Worm (Caenorhabditis elegans) whole organism, L1 larva: ENCODE measurements around the gene pqn-51.

Experiments
- C16A3.4 ChIP-seq: fragments of 150-350 bp; optimal IDR thresholded peaks from 2 replicates; lab custom pipeline; 2014; ENCODE audit warnings: missing biosample characterization, missing genetic modification characterization
- C34B4.2 ChIP-seq: sonication (generic microtip); optimal IDR thresholded peaks from 2 replicates; lab custom pipeline; 2017; ENCODE audit warnings: mild to moderate bottlenecking, missing genetic modification characterization, missing compliant biosample characterization
- Y116A8C.19 ChIP-seq: sonication (generic microtip); optimal IDR thresholded peaks from 2 replicates; lab custom pipeline; 2016; ENCODE audit warnings: missing compliant biosample characterization, missing genetic modification characterization, borderline replicate concordance
- aha-1 ChIP-seq: fragments of 150-350 bp; optimal IDR thresholded peaks from 2 replicates; lab custom pipeline; 2014; ENCODE audit warnings: missing biosample characterization, missing genetic modification characterization
- blmp-1 ChIP-seq: fragments of 150-350 bp; optimal IDR thresholded peaks from 2 replicates; lab custom pipeline; 2014; ENCODE audit warnings: missing biosample characterization, missing genetic modification characterization
- ceh-63 ChIP-seq: fragments of 200-800 bp; sonication (Bioruptor generic); optimal IDR thresholded peaks from 2 replicates; lab custom pipeline; 2018; ENCODE audit warnings: mild to moderate bottlenecking, missing genetic modification characterization, missing compliant biosample characterization
- ceh-8 ChIP-seq: fragments of 200-800 bp; sonication (Bioruptor generic); optimal IDR thresholded peaks from 2 replicates; lab custom pipeline; 2018; ENCODE audit warnings: mild to moderate bottlenecking, missing genetic modification characterization, moderate library complexity, missing compliant biosample characterization
- ceh-82 ChIP-seq, 3 experiments: fragments of 150-350 bp in 1 of 3; sonication (generic microtip) in 2 of 3; optimal IDR thresholded peaks; 2 replicates each; lab custom pipeline; 2014 to 2017; ENCODE audit warnings: missing biosample characterization in 3 of 3, missing genetic modification characterization in 3 of 3
- ces-1 ChIP-seq: fragments of 150-350 bp; optimal IDR thresholded peaks from 2 replicates; lab custom pipeline; 2014; ENCODE audit warnings: missing biosample characterization, missing genetic modification reagents, missing genetic modification characterization
- dpl-1 ChIP-seq, 3 experiments: fragments of 150-350 bp in 2 of 3; sonication (generic microtip) in 1 of 3; optimal IDR thresholded peaks; 2 replicates each; lab custom pipeline; 2014 to 2017; ENCODE audit warnings: missing biosample characterization in 3 of 3, missing genetic modification characterization in 3 of 3, missing genetic modification reagents in 3 of 3
- dsc-1 ChIP-seq: sonication (generic microtip); optimal IDR thresholded peaks from 2 replicates; lab custom pipeline; 2016; ENCODE audit warnings: mild to moderate bottlenecking, missing genetic modification characterization, missing compliant biosample characterization
- efl-1 ChIP-seq, 4 experiments: fragments of 150-350 bp; optimal IDR thresholded peaks in 3 of 4; peaks in 1 of 4; 1 replicate in 1 of 4; 2 replicates in 3 of 4; lab custom pipeline; 2014; ENCODE audit warnings: missing biosample characterization in 2 of 4, missing genetic modification characterization in 2 of 4, missing genetic modification reagents in 2 of 4
- efl-3 ChIP-seq: fragments of 200-800 bp; sonication (Bioruptor generic); optimal IDR thresholded peaks from 2 replicates; lab custom pipeline; 2018; ENCODE audit warnings: mild to moderate bottlenecking, missing genetic modification characterization, missing compliant biosample characterization
- egl-13 ChIP-seq: sonication (generic microtip); optimal IDR thresholded peaks from 2 replicates; lab custom pipeline; 2016; ENCODE audit warnings: missing genotype, missing genetic modification reagents, missing genetic modification characterization, missing compliant biosample characterization
- egl-27 ChIP-seq, 2 experiments: fragments of 150-350 bp in 1 of 2; sonication (generic microtip); optimal IDR thresholded peaks; 3 replicates each; lab custom pipeline; 2017 to 2018; ENCODE audit warnings: missing biosample characterization in 2 of 2, missing genetic modification characterization in 2 of 2, missing genetic modification reagents in 2 of 2
- elt-2 ChIP-seq: sonication (generic microtip); optimal IDR thresholded peaks from 2 replicates; lab custom pipeline; 2016; ENCODE audit warnings: missing genetic modification characterization, mild to moderate bottlenecking, inconsistent platforms, missing compliant biosample characterization, missing genetic modification reagents
- elt-3 ChIP-seq, 6 experiments: fragments of 150-350 bp in 1 of 6; sonication (generic microtip); optimal IDR thresholded peaks; 2 replicates each; lab custom pipeline; 2017 to 2018; ENCODE audit warnings: missing biosample characterization in 6 of 6, missing genetic modification characterization in 6 of 6, inconsistent platforms in 1 of 6
- ets-5 ChIP-seq: fragments of 200-800 bp; sonication (Bioruptor generic); IDR thresholded peaks from 2 replicates; pipeline ENCODE4 v1.3.6; 2022; ENCODE audit warnings: missing genetic modification characterization, missing compliant biosample characterization
- fkh-10 ChIP-seq: sonication (generic microtip); optimal IDR thresholded peaks from 2 replicates; lab custom pipeline; 2017; ENCODE audit warnings: missing biosample characterization, missing genetic modification reagents, missing genetic modification characterization
- fkh-8 ChIP-seq: sonication (generic microtip); optimal IDR thresholded peaks from 2 replicates; lab custom pipeline; 2016; ENCODE audit warnings: mild to moderate bottlenecking, missing genetic modification characterization, missing compliant biosample characterization
- hlh-17 ChIP-seq: fragments of 200-800 bp; sonication (Bioruptor generic); optimal IDR thresholded peaks from 2 replicates; lab custom pipeline; 2018; ENCODE audit warnings: missing genetic modification characterization, mild to moderate bottlenecking, missing compliant biosample characterization, moderate library complexity, borderline replicate concordance
- hlh-4 ChIP-seq: sonication (generic microtip); optimal IDR thresholded peaks from 2 replicates; lab custom pipeline; 2016; ENCODE audit warnings: mild to moderate bottlenecking, missing genetic modification characterization, missing compliant biosample characterization
- hpl-2 ChIP-seq: fragments of 150-350 bp; optimal IDR thresholded peaks from 2 replicates; lab custom pipeline; 2014; ENCODE audit warnings: missing biosample characterization, missing genetic modification reagents, missing genetic modification characterization
- irx-1 ChIP-seq: sonication (generic microtip); optimal IDR thresholded peaks from 2 replicates; lab custom pipeline; 2016; ENCODE audit warnings: missing genetic modification characterization, missing compliant biosample characterization
- lin-13 ChIP-seq: fragments of 150-350 bp; optimal IDR thresholded peaks from 2 replicates; lab custom pipeline; 2014; ENCODE audit warnings: missing biosample characterization, missing genetic modification reagents, missing genetic modification characterization
- lin-14 ChIP-seq: fragments of 200-800 bp; sonication (Bioruptor generic); optimal IDR thresholded peaks from 2 replicates; lab custom pipeline; 2018; ENCODE audit warnings: mild to moderate bottlenecking, missing genetic modification characterization, moderate library complexity, missing compliant biosample characterization
- lin-15B ChIP-seq: fragments of 150-350 bp; sonication (generic microtip); optimal IDR thresholded peaks from 3 replicates; lab custom pipeline; 2014; ENCODE audit warnings: missing biosample characterization, missing genetic modification characterization
- lir-3 ChIP-seq: sonication (generic microtip); optimal IDR thresholded peaks from 2 replicates; lab custom pipeline; 2016; ENCODE audit warnings: mild to moderate bottlenecking, missing genetic modification characterization, moderate library complexity, missing compliant biosample characterization; ENCODE audit not compliant: poor library complexity
- lsy-2 ChIP-seq, 2 experiments: fragments of 150-350 bp; optimal IDR thresholded peaks; 2 replicates each; lab custom pipeline; 2014; ENCODE audit warnings: missing biosample characterization in 2 of 2, missing genetic modification characterization in 2 of 2
- mab-9 ChIP-seq: fragments of 200-800 bp; sonication (Bioruptor generic); IDR thresholded peaks from 2 replicates; pipeline ENCODE4 v1.3.6; 2022; ENCODE audit warnings: missing genetic modification reagents, missing genetic modification characterization, missing compliant biosample characterization
- mef-2 ChIP-seq: fragments of 150-350 bp; optimal IDR thresholded peaks from 2 replicates; lab custom pipeline; 2014; ENCODE audit warnings: missing biosample characterization, missing genetic modification characterization
- mep-1 ChIP-seq: fragments of 150-350 bp; optimal IDR thresholded peaks from 2 replicates; lab custom pipeline; 2014; ENCODE audit warnings: missing biosample characterization, missing genetic modification characterization
- nhr-11 ChIP-seq: fragments of 150-350 bp; optimal IDR thresholded peaks from 2 replicates; lab custom pipeline; 2014; ENCODE audit warnings: missing biosample characterization, missing genetic modification characterization
- nhr-12 ChIP-seq: sonication (generic microtip); optimal IDR thresholded peaks from 2 replicates; lab custom pipeline; 2017; ENCODE audit warnings: missing biosample characterization, missing genetic modification characterization
- nhr-19 ChIP-seq: fragments of 200-800 bp; sonication (Bioruptor generic); conservative IDR thresholded peaks from 2 replicates; pipeline ENCODE4 v1.3.6; 2022; ENCODE audit warnings: missing genetic modification characterization, missing compliant biosample characterization
- nhr-237 ChIP-seq: fragments of 150-350 bp; optimal IDR thresholded peaks from 2 replicates; lab custom pipeline; 2014; ENCODE audit warnings: missing biosample characterization, missing genetic modification characterization
- nhr-28 ChIP-seq: fragments of 150-350 bp; optimal IDR thresholded peaks from 2 replicates; lab custom pipeline; 2014; ENCODE audit warnings: missing biosample characterization, missing genetic modification characterization
- nhr-47 ChIP-seq: sonication (generic microtip); optimal IDR thresholded peaks from 2 replicates; lab custom pipeline; 2016; ENCODE audit warnings: mild to moderate bottlenecking, missing genetic modification characterization, moderate library complexity, missing compliant biosample characterization
- nhr-71 ChIP-seq: sonication (generic microtip); optimal IDR thresholded peaks from 2 replicates; lab custom pipeline; 2016; ENCODE audit warnings: mild to moderate bottlenecking, missing genetic modification characterization, moderate library complexity, missing compliant biosample characterization
- nhr-76 ChIP-seq: sonication (generic microtip); optimal IDR thresholded peaks from 2 replicates; lab custom pipeline; 2017; ENCODE audit warnings: missing biosample characterization, missing genetic modification characterization
- nhr-84 ChIP-seq: sonication (generic microtip); optimal IDR thresholded peaks from 2 replicates; lab custom pipeline; 2017; ENCODE audit warnings: missing biosample characterization, missing genetic modification characterization
- pag-3 ChIP-seq: sonication (generic microtip); optimal IDR thresholded peaks from 2 replicates; lab custom pipeline; 2017; ENCODE audit warnings: missing genetic modification characterization, mild to moderate bottlenecking, missing compliant biosample characterization, antibody characterized with exemption, borderline replicate concordance; ENCODE audit not compliant: insufficient read depth
- pax-3 ChIP-seq: fragments of 200-800 bp; sonication (Bioruptor generic); optimal IDR thresholded peaks from 2 replicates; lab custom pipeline; 2018; ENCODE audit warnings: mild to moderate bottlenecking, missing genetic modification characterization, moderate library complexity, missing compliant biosample characterization
- pqm-1 ChIP-seq: sonication (generic microtip); optimal IDR thresholded peaks from 3 replicates; lab custom pipeline; 2017; ENCODE audit warnings: missing biosample characterization, missing genetic modification characterization
- sptf-1 ChIP-seq: fragments of 150-350 bp; optimal IDR thresholded peaks from 2 replicates; lab custom pipeline; 2014; ENCODE audit warnings: missing biosample characterization, missing genetic modification characterization
- sup-37 ChIP-seq: fragments of 200-800 bp; sonication (Bioruptor generic); optimal IDR thresholded peaks from 2 replicates; lab custom pipeline; 2018; ENCODE audit warnings: mild to moderate bottlenecking, missing genetic modification characterization, missing compliant biosample characterization
- swsn-7 ChIP-seq: sonication (generic microtip); optimal IDR thresholded peaks from 2 replicates; lab custom pipeline; 2016; ENCODE audit warnings: missing genetic modification characterization, missing compliant biosample characterization
- tlp-1 ChIP-seq: fragments of 150-350 bp; optimal IDR thresholded peaks from 2 replicates; lab custom pipeline; 2014; ENCODE audit warnings: missing biosample characterization, missing genetic modification characterization
- unc-30 ChIP-seq: sonication (generic microtip); optimal IDR thresholded peaks from 2 replicates; lab custom pipeline; 2017; ENCODE audit warnings: missing biosample characterization, missing genetic modification characterization
- unc-62 ChIP-seq: fragments of 150-350 bp; optimal IDR thresholded peaks from 2 replicates; lab custom pipeline; 2014; ENCODE audit warnings: missing biosample characterization, missing genetic modification reagents, missing genetic modification characterization
- unc-98 ChIP-seq: fragments of 200-800 bp; sonication (Bioruptor generic); IDR thresholded peaks from 2 replicates; pipeline ENCODE4 v1.3.6; 2022; ENCODE audit warnings: missing genetic modification characterization, missing compliant biosample characterization
- ztf-4 ChIP-seq: fragments of 150-350 bp; optimal IDR thresholded peaks from 2 replicates; lab custom pipeline; 2014; ENCODE audit warnings: missing biosample characterization, missing genetic modification characterization

pqn-51 gene

DNA sequence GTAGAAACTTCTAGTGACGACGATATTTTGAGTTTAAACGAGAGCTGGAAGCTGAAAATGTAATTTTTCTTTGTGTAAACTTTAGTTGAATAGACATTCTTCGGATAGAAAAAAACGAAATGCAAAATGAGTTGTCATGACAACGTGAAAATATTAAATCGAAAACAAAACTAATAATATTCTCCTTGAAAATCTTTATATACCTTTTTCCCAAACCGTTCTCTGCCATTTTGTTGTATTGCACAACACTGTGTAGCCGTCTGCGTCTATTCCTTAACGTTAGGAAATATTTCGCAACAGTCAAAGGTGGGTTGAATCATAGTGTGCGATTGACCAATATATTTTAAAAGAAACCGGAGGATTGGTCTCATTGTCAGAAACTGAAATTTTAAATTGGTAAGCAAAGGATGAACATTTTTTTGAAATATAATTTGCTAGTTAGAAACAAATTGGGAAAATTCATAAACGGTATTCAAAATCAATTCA lies 31.5 kb downstream of the pqn-51 start, which contains the start of gene Y58A7A.3 (continued):
- TF ChIP-seq ceh-8 (GFP tag; lab: Kevin White, UChicago) (no peak), nhr-237 (tag; lab: Kevin White, UChicago) (peak; percentile 61), hlh-4 (tag; lab: Kevin White, UChicago) (no peak), C16A3.4 (tag; lab: Kevin White, UChicago) (peak; percentile 37), pag-3 (tag; lab: Kevin White, UChicago) (no peak), lin-15B (no peak), fkh-8 (tag; lab: Kevin White, UChicago) (no peak), hpl-2 (peak; percentile 64), swsn-7 (tag; lab: Kevin White, UChicago) (peak; percentile 31), nhr-76 (tag; lab: Kevin White, UChicago) (no peak), nhr-47 (tag; lab: Kevin White, UChicago) (peak; percentile 31), egl-27 (tag; optimal IDR thresholded peaks at IDR 0.05; lab: Kevin White, UChicago) (no peak), mab-9 (no peak), lin-13 (GFP tag; lab: Kevin White, UChicago) (no peak), mep-1 (tag; lab: Kevin White, UChicago) (peak; percentile 20), C34B4.2 (no peak), lir-3 (tag; lab: Kevin White, UChicago) (no peak), lin-14 (peak; percentile 77), efl-3 (GFP tag; lab: Kevin White, UChicago) (no peak), fkh-10 (GFP tag; lab: Kevin White, UChicago) (no peak), efl-1 (optimal IDR thresholded peaks at IDR 0.05; lab: Kevin White, UChicago) (peak; percentile 36 to 60), efl-1 (GFP tag; optimal IDR thresholded peaks at IDR 0.05 in 1 of 2; lab: Kevin White, UChicago) (peak in 1 of 2 experiments; percentile 39), hlh-17 (GFP tag; lab: Kevin White, UChicago) (no peak), nhr-12 (tag; lab: Kevin White, UChicago) (no peak), nhr-71 (peak; percentile 63), dpl-1 (GFP tag; optimal IDR thresholded peaks at IDR 0.05; lab: Kevin White, UChicago) (peak in 2 of 3 experiments; percentile 21 to 24), tlp-1 (tag; lab: Kevin White, UChicago) (no peak), dsc-1 (tag; lab: Kevin White, UChicago) (no peak), egl-13 (no peak), elt-3 (tag; optimal IDR thresholded peaks at IDR 0.05; lab: Kevin White, UChicago) (peak in 2 of 6 experiments; percentile 57 to 60), nhr-84 (tag; lab: Kevin White, UChicago) (no peak), nhr-19 (peak; percentile 19; the same call in 1 of the 2 replicates), sptf-1 (tag; lab: Kevin White, UChicago) (no peak), aha-1 (no peak), ces-1 (GFP tag; lab: Kevin White, UChicago) (no peak), nhr-28 (tag; lab: Kevin White, UChicago) (no peak), ceh-63 (GFP tag; lab: Kevin White, UChicago) (no peak), sup-37 (GFP tag; lab: Kevin White, UChicago) (no peak), mef-2 (tag; lab: Kevin White, UChicago) (no peak), nhr-11 (tag; lab: Kevin White, UChicago) (peak; percentile 22), unc-98 (GFP tag; lab: Robert Waterston, UW) (no peak), blmp-1 (tag; lab: Kevin White, UChicago) (peak; percentile 41), ztf-4 (tag; lab: Kevin White, UChicago) (no peak), Y116A8C.19 (tag; lab: Kevin White, UChicago) (no peak), ets-5 (GFP tag; lab: Robert Waterston, UW) (no peak), irx-1 (tag; lab: Kevin White, UChicago) (peak; percentile 31), unc-62 (GFP tag; lab: Kevin White, UChicago) (no peak), pqm-1 (tag; lab: Kevin White, UChicago) (no peak), ceh-82 (tag; optimal IDR thresholded peaks at IDR 0.05; lab: Kevin White, UChicago) (peak in 2 of 3 experiments; percentile 12 to 71), unc-30 (tag; lab: Kevin White, UChicago) (no peak), elt-2 (no peak), lsy-2 (tag; optimal IDR thresholded peaks at IDR 0.05; lab: Kevin White, UChicago) (peak; percentile 9 to 76), pax-3 (tag; lab: Kevin White, UChicago) (no peak)
